Worm (Caenorhabditis elegans): ENCODE results near the gene Y94H6A.5.

- TF ChIP-seq zip-5 (tag; optimal IDR thresholded peaks at IDR 0.05) = no peak
- TF ChIP-seq fkh-10 (GFP tag; optimal IDR thresholded peaks at IDR 0.05) = no peak
- no peak for TF ChIP-seq ceh-22 (tag; optimal IDR thresholded peaks at IDR 0.05)
- TF ChIP-seq pqm-1 (tag; optimal IDR thresholded peaks at IDR 0.05) = no peak
- TF ChIP-seq T23F11.4 (GFP tag; optimal IDR thresholded peaks at IDR 0.05) = no peak
- TF ChIP-seq unc-86 (tag; optimal IDR thresholded peaks at IDR 0.05) = no peak
- TF ChIP-seq nfya-1 (tag; optimal IDR thresholded peaks at IDR 0.05) = no peak
- TF ChIP-seq ceh-45 (GFP tag; IDR thresholded peaks at IDR 0.05) = no peak
- no peak for TF ChIP-seq nhr-11 (tag; optimal IDR thresholded peaks at IDR 0.05)
These were observed 32.8 kb upstream of the Y94H6A.5 start for ce11 chrIV:2736575-2736974.
